Fruit fly (Drosophila melanogaster): ENCODE measurements around the gene Cpr64Ac.
A peak's percentile ranks its signal among the peaks of the same experiment; 100 is the strongest.

Gene Cpr64Ac

DNA sequence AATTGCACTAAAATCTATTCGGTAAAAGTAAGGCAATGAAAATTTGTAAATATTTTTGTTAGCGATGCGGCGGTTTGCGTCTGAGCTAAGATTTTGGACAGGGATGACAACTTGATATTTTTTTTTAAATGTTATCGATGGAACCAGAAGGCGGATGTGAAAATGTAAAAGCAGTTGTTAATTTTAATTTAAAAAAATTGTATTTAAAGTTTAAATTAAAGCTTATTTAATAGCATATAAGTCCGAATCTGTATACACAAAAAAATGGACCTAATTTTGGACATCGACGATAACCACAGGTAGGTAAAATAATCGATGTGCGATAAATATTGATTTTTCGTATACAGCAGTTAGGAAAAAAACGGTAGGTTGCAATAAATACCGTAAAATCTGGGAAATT, 49.7 kb upstream of the Cpr64Ac start, which contains the start of the genes CG11586 and VhaM9.7-a (continued):
- no peak for TF ChIP-seq CG17912 (GFP tag; optimal IDR thresholded peaks at IDR 0.05)
- TF ChIP-seq fd3F (GFP tag; optimal IDR thresholded peaks at IDR 0.05), result no peak
- TF ChIP-seq CG14050 (GFP tag; IDR thresholded peaks at IDR 0.05), result no peak
- TF ChIP-seq z (GFP tag; IDR thresholded peaks at IDR 0.05), result no peak
- TF ChIP-seq Atf-2 (GFP tag; optimal IDR thresholded peaks at IDR 0.05), result no peak
- TF ChIP-seq Gug (GFP tag; IDR thresholded peaks at IDR 0.05), result no peak
- TF ChIP-seq HLH3B (GFP tag; IDR thresholded peaks at IDR 0.05), result no peak
- no peak for TF ChIP-seq Mrtf (GFP tag; IDR thresholded peaks at IDR 0.05)
- peak; percentile 36 for TF ChIP-seq CG17829 (tag; optimal IDR thresholded peaks at IDR 0.05)
- TF ChIP-seq BEAF-32 (GFP tag; optimal IDR thresholded peaks at IDR 0.05), result peak; percentile 66
- TF ChIP-seq CG5953 (GFP tag; IDR thresholded peaks at IDR 0.05), result no peak
- no peak for TF ChIP-seq ac (GFP tag; optimal IDR thresholded peaks at IDR 0.05)
- TF ChIP-seq pb (GFP tag; optimal IDR thresholded peaks at IDR 0.05), result no peak
- TF ChIP-seq CG12071 (GFP tag; optimal IDR thresholded peaks at IDR 0.05), result no peak
- TF ChIP-seq Hr3 (GFP tag; optimal IDR thresholded peaks at IDR 0.05), result peak; percentile 8
- TF ChIP-seq Ssrp (tag; optimal IDR thresholded peaks at IDR 0.05), result no peak
- no peak for TF ChIP-seq Rx (GFP tag; IDR thresholded peaks at IDR 0.05)
- TF ChIP-seq Chrac-16 (GFP tag; optimal IDR thresholded peaks at IDR 0.05), result peak; percentile 2
- no peak for TF ChIP-seq CG12155 (GFP tag; optimal IDR thresholded peaks at IDR 0.05)
- peak; percentile 47; the same call in 1 of the 3 replicates for TF ChIP-seq CG17361 (GFP tag; IDR thresholded peaks at IDR 0.05)
- TF ChIP-seq CG9437 (GFP tag; optimal IDR thresholded peaks at IDR 0.05), result no peak
- peak; percentile 60 for TF ChIP-seq E2f2 (GFP tag; IDR thresholded peaks at IDR 0.05)
- no peak for TF ChIP-seq CG15073 (GFP tag; optimal IDR thresholded peaks at IDR 0.05)
- no peak for TF ChIP-seq kni (GFP tag; optimal IDR thresholded peaks at IDR 0.05)
- TF ChIP-seq E2f1 (GFP tag; IDR thresholded peaks at IDR 0.05), result no peak
- no peak for TF ChIP-seq ATbp (GFP tag; optimal IDR thresholded peaks at IDR 0.05)
- TF ChIP-seq CG18476 (GFP tag; optimal IDR thresholded peaks at IDR 0.05), result no peak
- no peak for TF ChIP-seq gro (GFP tag; optimal IDR thresholded peaks at IDR 0.05)
- TF ChIP-seq TFAM (GFP tag; optimal IDR thresholded peaks at IDR 0.05), result no peak
- TF ChIP-seq Usf (GFP tag; optimal IDR thresholded peaks at IDR 0.05), result no peak
- TF ChIP-seq CG6654 (GFP tag; optimal IDR thresholded peaks at IDR 0.05), result no peak
- TF ChIP-seq CG1529 (GFP tag; optimal IDR thresholded peaks at IDR 0.05), result no peak
- TF ChIP-seq slp2 (GFP tag; optimal IDR thresholded peaks at IDR 0.05), result no peak
- no peak for TF ChIP-seq lab (GFP tag; optimal IDR thresholded peaks at IDR 0.05)
- peak; percentile 13 for TF ChIP-seq CG31388 (GFP tag; optimal IDR thresholded peaks at IDR 0.05)
- TF ChIP-seq Hmx (GFP tag; optimal IDR thresholded peaks at IDR 0.05), result no peak
- TF ChIP-seq dpn (GFP tag; optimal IDR thresholded peaks at IDR 0.05), result peak in 1 of 2 experiments; percentile 14
- peak; percentile 25 for TF ChIP-seq Hmr (GFP tag; optimal IDR thresholded peaks at IDR 0.05)
- no peak for TF ChIP-seq CG3407 (GFP tag; optimal IDR thresholded peaks at IDR 0.05)
- no peak for TF ChIP-seq ab (GFP tag; optimal IDR thresholded peaks at IDR 0.05)
- no peak for TF ChIP-seq CG16815 (GFP tag; optimal IDR thresholded peaks at IDR 0.05)
- TF ChIP-seq CG11695 (GFP tag; IDR thresholded peaks at IDR 0.05), result no peak
- no peak for TF ChIP-seq vfl (GFP tag; optimal IDR thresholded peaks at IDR 0.05)
- TF ChIP-seq rib (GFP tag; IDR thresholded peaks at IDR 0.05), result no peak
- TF ChIP-seq CG8924 (tag; optimal IDR thresholded peaks at IDR 0.05), result peak; percentile 16
- no peak for TF ChIP-seq schlank (tag; optimal IDR thresholded peaks at IDR 0.05)
- TF ChIP-seq CG14860 (GFP tag; IDR thresholded peaks at IDR 0.05; ENCODE audit: partially characterized antibody), result peak; percentile 71; the same call in 2 of the 3 replicates
- TF ChIP-seq exex (tag; optimal IDR thresholded peaks at IDR 0.05), result no peak
- TF ChIP-seq knrl (GFP tag; IDR thresholded peaks at IDR 0.05; ENCODE audit: partially characterized antibody), result peak; percentile 69
- peak; percentile 50 for TF ChIP-seq Dp (GFP tag; optimal IDR thresholded peaks at IDR 0.05)
- TF ChIP-seq cg (GFP tag; optimal IDR thresholded peaks at IDR 0.05), result no peak
- TF ChIP-seq crc (GFP tag; optimal IDR thresholded peaks at IDR 0.05), result no peak

All from whole organism, embryonic.